Worm (Caenorhabditis elegans) whole organism, L3 larva: ENCODE measurements around the gene Y41E3.6.

Experiments
- fkh-2 ChIP-seq: fragments of 150-350 bp; optimal IDR thresholded peaks from 2 replicates; lab custom pipeline; 2014; ENCODE audit warnings: missing biosample characterization, missing genetic modification reagents, missing genetic modification characterization
- fos-1 ChIP-seq: fragments of 150-350 bp; optimal IDR thresholded peaks from 2 replicates; lab custom pipeline; 2014; ENCODE audit warnings: missing biosample characterization, missing genetic modification characterization

ce11 chrIV:15036974-15037373 lies 30.4 kb downstream of the Y41E3.6 start, which contains the start of gene eef-1B.2:
- TF ChIP-seq fos-1 (tag; lab: Kevin White, UChicago) (no peak), fkh-2 (tag; lab: Kevin White, UChicago) (no peak)
